Fruit fly (Drosophila melanogaster) whole organism, wandering third instar larva: ENCODE data around the gene Pp1alpha-96A.

Experiments
- Abd-B ChIP-seq: fragments of >200 bp; optimal IDR thresholded peaks from 2 replicates; lab custom pipeline; 2017; ENCODE audit warnings: missing biosample characterization, missing genetic modification characterization
- CG32264 ChIP-seq: fragments of 200-800 bp; sonication (Bioruptor generic); optimal IDR thresholded peaks from 2 replicates; lab custom pipeline; 2016; ENCODE audit warnings: missing biosample characterization, missing genetic modification characterization
- CG9705 ChIP-seq: fragments of 200-800 bp; sonication (Bioruptor generic); optimal IDR thresholded peaks from 2 replicates; lab custom pipeline; 2018; ENCODE audit warnings: missing biosample characterization, mild to moderate bottlenecking, missing genetic modification characterization
- CrebA ChIP-seq: fragments of 200-800 bp; sonication (Bioruptor generic); optimal IDR thresholded peaks from 2 replicates; lab custom pipeline; 2016; ENCODE audit warnings: missing biosample characterization, mild to moderate bottlenecking, missing genetic modification characterization, borderline replicate concordance
- Dfd ChIP-seq: fragments of >200 bp; optimal IDR thresholded peaks from 2 replicates; lab custom pipeline; 2017; ENCODE audit warnings: missing biosample characterization, missing genetic modification characterization
- Dif ChIP-seq: fragments of 200-275, 200-300 bp; sonication (Bioruptor generic); optimal IDR thresholded peaks from 2 replicates; lab custom pipeline; 2018; ENCODE audit warnings: missing biosample characterization, missing genetic modification characterization; ENCODE audit not compliant: partially characterized antibody
- GATAd ChIP-seq: sonication (Bioruptor generic); optimal IDR thresholded peaks from 2 replicates; lab custom pipeline; 2016; ENCODE audit warnings: missing biosample characterization, missing genetic modification characterization
- HLH106 ChIP-seq: fragments of 200-800 bp; optimal IDR thresholded peaks from 3 replicates; lab custom pipeline; 2019; ENCODE audit warnings: missing biosample characterization, mild to moderate bottlenecking, missing genetic modification characterization, moderate library complexity
- Hnf4 ChIP-seq: fragments of 200-800 bp; sonication (Bioruptor generic); optimal IDR thresholded peaks from 2 replicates; lab custom pipeline; 2016; ENCODE audit warnings: missing biosample characterization, mild to moderate bottlenecking, missing genetic modification characterization
- Hr78 ChIP-seq: fragments of >200 bp; optimal IDR thresholded peaks from 2 replicates; lab custom pipeline; 2017; ENCODE audit warnings: missing biosample characterization, missing genetic modification characterization
- Hr83 ChIP-seq: fragments of 200-300 bp; sonication (Bioruptor generic); optimal IDR thresholded peaks from 2 replicates; lab custom pipeline; 2016; ENCODE audit warnings: missing biosample characterization, mild to moderate bottlenecking, missing genetic modification characterization, moderate library complexity; ENCODE audit not compliant: poor library complexity, severe bottlenecking
- Jra ChIP-seq: sonication (Bioruptor generic); optimal IDR thresholded peaks from 2 replicates; lab custom pipeline; 2016; ENCODE audit warnings: missing biosample characterization, missing genetic modification characterization
- Mio ChIP-seq: sonication (Bioruptor generic); optimal IDR thresholded peaks from 2 replicates; lab custom pipeline; 2016; ENCODE audit warnings: missing biosample characterization, missing genetic modification characterization
- Myc ChIP-seq: fragments of >200 bp; optimal IDR thresholded peaks from 2 replicates; lab custom pipeline; 2017
- N ChIP-seq: fragments of >200 bp; optimal IDR thresholded peaks from 2 replicates; lab custom pipeline; 2018; ENCODE audit warnings: missing biosample characterization, missing external identifiers, missing genetic modification characterization
- OdsH ChIP-seq: fragments of 200-800 bp; sonication (Bioruptor generic); optimal IDR thresholded peaks from 2 replicates; lab custom pipeline; 2016; ENCODE audit warnings: missing biosample characterization, mild to moderate bottlenecking, missing genetic modification characterization
- Rel ChIP-seq, 2 experiments: fragments of 200-800 bp; sonication (Bioruptor generic) in 1 of 2; optimal IDR thresholded peaks; 2 replicates in 1 of 2; 3 replicates in 1 of 2; lab custom pipeline; 2016 to 2019; ENCODE audit warnings: mild to moderate bottlenecking in 2 of 2, missing biosample characterization in 2 of 2, missing genetic modification characterization in 2 of 2, moderate library complexity in 1 of 2
- Sp1 ChIP-seq: fragments of 200-800 bp; sonication (Bioruptor generic); optimal IDR thresholded peaks from 3 replicates; lab custom pipeline; 2019; ENCODE audit warnings: missing biosample characterization, mild to moderate bottlenecking, missing genetic modification characterization, moderate library complexity
- Vsx2 ChIP-seq: fragments of 200-300, 225-300 bp; sonication (Bioruptor generic); optimal IDR thresholded peaks from 2 replicates; lab custom pipeline; 2018; ENCODE audit warnings: missing biosample characterization, missing genetic modification characterization; ENCODE audit not compliant: partially characterized antibody
- br ChIP-seq: fragments of 200-800 bp; sonication (Bioruptor generic); optimal IDR thresholded peaks from 2 replicates; lab custom pipeline; 2016; ENCODE audit warnings: missing biosample characterization, missing genetic modification characterization
- brk ChIP-seq: fragments of 200-800 bp; sonication (Bioruptor generic); optimal IDR thresholded peaks from 2 replicates; lab custom pipeline; 2016; ENCODE audit warnings: missing biosample characterization, mild to moderate bottlenecking, missing genetic modification characterization
- dl ChIP-seq, 2 experiments: fragments of 175-275, 200-275 bp in 1 of 2; fragments of 200-275 bp in 1 of 2; sonication (Bioruptor generic); optimal IDR thresholded peaks; lab custom pipeline; 2018; ENCODE audit warnings: mild to moderate bottlenecking in 2 of 2, missing biosample characterization in 2 of 2, missing genetic modification characterization in 2 of 2, moderate library complexity in 2 of 2; ENCODE audit not compliant: partially characterized antibody in 2 of 2, insufficient read depth in 1 of 2
- dmrt93B ChIP-seq: fragments of 200-800 bp; sonication (Bioruptor generic); optimal IDR thresholded peaks from 2 replicates; lab custom pipeline; 2018; ENCODE audit warnings: missing biosample characterization, mild to moderate bottlenecking, missing genetic modification characterization
- dsf ChIP-seq: sonication (Bioruptor generic); optimal IDR thresholded peaks from 2 replicates; lab custom pipeline; 2016; ENCODE audit warnings: missing biosample characterization, missing genetic modification characterization, borderline replicate concordance
- ey ChIP-seq: fragments of 200-800 bp; sonication (Bioruptor generic); optimal IDR thresholded peaks from 2 replicates; lab custom pipeline; 2016; ENCODE audit warnings: missing biosample characterization, missing genetic modification characterization
- foxo ChIP-seq, 2 experiments: fragments of 200-800 bp; sonication (Bioruptor generic); optimal IDR thresholded peaks; 2 replicates in 1 of 2; 3 replicates in 1 of 2; lab custom pipeline; 2016 to 2017; ENCODE audit warnings: missing biosample characterization in 2 of 2, missing genetic modification characterization in 2 of 2
- fru ChIP-seq: fragments of 200-800 bp; sonication (Bioruptor generic); optimal IDR thresholded peaks from 3 replicates; lab custom pipeline; 2016; ENCODE audit warnings: missing biosample characterization, mild to moderate bottlenecking, missing genetic modification characterization
- h ChIP-seq: fragments of 200-800 bp; sonication (Bioruptor generic); optimal IDR thresholded peaks from 3 replicates; lab custom pipeline; 2016; ENCODE audit warnings: missing biosample characterization, mild to moderate bottlenecking, missing genetic modification characterization
- jim ChIP-seq: fragments of 175-275, 200-325 bp; sonication (Bioruptor generic); optimal IDR thresholded peaks from 2 replicates; lab custom pipeline; 2016; ENCODE audit warnings: missing biosample characterization, mild to moderate bottlenecking, missing genetic modification characterization
- lola ChIP-seq: fragments of >200 bp; optimal IDR thresholded peaks from 2 replicates; lab custom pipeline; 2017; ENCODE audit warnings: missing biosample characterization, missing genetic modification characterization
- pan ChIP-seq: fragments of >200 bp; optimal IDR thresholded peaks from 2 replicates; lab custom pipeline; 2017
- psq ChIP-seq: fragments of 200-800 bp; sonication (Bioruptor generic); optimal IDR thresholded peaks from 3 replicates; lab custom pipeline; 2017; ENCODE audit warnings: missing biosample characterization, mild to moderate bottlenecking, missing genetic modification characterization, moderate library complexity
- rgr ChIP-seq: fragments of 200-800 bp; sonication (Bioruptor generic); optimal IDR thresholded peaks from 3 replicates; lab custom pipeline; 2016; ENCODE audit warnings: missing biosample characterization, mild to moderate bottlenecking, missing genetic modification characterization
- sage ChIP-seq: fragments of 200-800 bp; sonication (Bioruptor generic); optimal IDR thresholded peaks from 2 replicates; lab custom pipeline; 2016; ENCODE audit warnings: missing biosample characterization, mild to moderate bottlenecking, missing genetic modification characterization
- sv ChIP-seq: fragments of 200-800 bp; sonication (Bioruptor generic); optimal IDR thresholded peaks from 3 replicates; lab custom pipeline; 2016; ENCODE audit warnings: missing biosample characterization, missing genetic modification characterization
- tai ChIP-seq: sonication (Bioruptor generic); optimal IDR thresholded peaks from 2 replicates; lab custom pipeline; 2016; ENCODE audit warnings: missing biosample characterization, missing genetic modification characterization
- usp ChIP-seq: fragments of >200 bp; optimal IDR thresholded peaks from 2 replicates; lab custom pipeline; 2017; ENCODE audit warnings: missing biosample characterization, missing genetic modification characterization
- woc ChIP-seq: sonication (Bioruptor generic); optimal IDR thresholded peaks from 2 replicates; lab custom pipeline; 2016; ENCODE audit warnings: missing biosample characterization, mild to moderate bottlenecking, missing genetic modification characterization

Pp1alpha-96A gene

dm6 chr3R:24543033-24543675, 25.1 kb downstream of the Pp1alpha-96A start:
- TF ChIP-seq GATAd (GFP tag; lab: Kevin White, UChicago) (peak; percentile 52), OdsH (GFP tag; lab: Kevin White, UChicago) (peak; percentile 97), foxo (GFP tag; optimal IDR thresholded peaks at IDR 0.05; lab: Kevin White, UChicago) (peak in 1 of 2 experiments; percentile 85), Myc (no peak), sage (GFP tag; lab: Kevin White, UChicago) (peak; percentile 92), psq (GFP tag; lab: Kevin White, UChicago) (peak; percentile 90), woc (GFP tag; lab: Kevin White, UChicago) (peak; percentile 84), Jra (GFP tag; lab: Kevin White, UChicago) (peak; percentile 85), jim (GFP tag; lab: Kevin White, UChicago) (no peak), CG32264 (GFP tag; lab: Kevin White, UChicago) (peak; percentile 69), lola (GFP tag; lab: Kevin White, UChicago) (no peak), tai (GFP tag; lab: Kevin White, UChicago) (no peak), pan (lab: Kevin White, UChicago) (no peak), Mio (peak; percentile 89), Hr78 (no peak), dmrt93B (peak; percentile 87), Hr83 (GFP tag; lab: Kevin White, UChicago) (peak; percentile 63), h (peak; percentile 98), dl (GFP tag; optimal IDR thresholded peaks at IDR 0.05; lab: Kevin White, UChicago; ENCODE audit: insufficient read depth in 1 of 2, partially characterized antibody in 2 of 2) (no peak), brk (GFP tag; lab: Kevin White, UChicago) (no peak), Sp1 (peak; percentile 95), Abd-B (no peak), usp (no peak), Rel (GFP tag; optimal IDR thresholded peaks at IDR 0.05; lab: Kevin White, UChicago) (peak; percentile 34), Rel (tag; optimal IDR thresholded peaks at IDR 0.05; lab: Kevin White, UChicago) (peak; percentile 78), CrebA (GFP tag; lab: Kevin White, UChicago) (no peak), fru (peak; percentile 93), rgr (GFP tag; lab: Kevin White, UChicago) (peak; percentile 97), ey (GFP tag; lab: Kevin White, UChicago) (peak; percentile 96), sv (GFP tag; lab: Kevin White, UChicago) (peak; percentile 92), HLH106 (tag; lab: Kevin White, UChicago) (peak; percentile 94), dsf (GFP tag; lab: Kevin White, UChicago) (peak; percentile 74), Dif (GFP tag; lab: Kevin White, UChicago) (no peak), N (GFP tag; lab: Kevin White, UChicago) (no peak), Dfd (GFP tag; lab: Kevin White, UChicago) (no peak), Vsx2 (no peak), br (peak; percentile 92), Hnf4 (GFP tag; lab: Kevin White, UChicago) (peak; percentile 93), CG9705 (GFP tag; lab: Kevin White, UChicago) (peak; percentile 87)

dm6 chr3R:24543676-24544277, 25.7 kb downstream of the Pp1alpha-96A start, which contains the start of gene Cftr:
Cftr (minus strand) TSS chr3R:24543914.
- TF ChIP-seq CrebA (GFP tag; lab: Kevin White, UChicago) (peak; percentile 48), GATAd (GFP tag; lab: Kevin White, UChicago) (no peak), Myc (peak; percentile 39), Mio (peak; percentile 29), Hnf4 (GFP tag; lab: Kevin White, UChicago) (peak; percentile 86), sage (GFP tag; lab: Kevin White, UChicago) (no peak), pan (lab: Kevin White, UChicago) (no peak), fru (peak; percentile 71), HLH106 (tag; lab: Kevin White, UChicago) (peak; percentile 50), ey (GFP tag; lab: Kevin White, UChicago) (peak; percentile 32), Sp1 (peak; percentile 64), h (peak; percentile 78), sv (GFP tag; lab: Kevin White, UChicago) (peak; percentile 32), CG9705 (GFP tag; lab: Kevin White, UChicago) (peak; percentile 45), OdsH (GFP tag; lab: Kevin White, UChicago) (peak; percentile 61), usp (no peak), Hr83 (GFP tag; lab: Kevin White, UChicago) (peak; percentile 92), dl (GFP tag; optimal IDR thresholded peaks at IDR 0.05; lab: Kevin White, UChicago; ENCODE audit: insufficient read depth in 1 of 2, partially characterized antibody in 2 of 2) (no peak), dsf (GFP tag; lab: Kevin White, UChicago) (peak; percentile 62), foxo (GFP tag; optimal IDR thresholded peaks at IDR 0.05; lab: Kevin White, UChicago) (peak in 1 of 2 experiments; percentile 61), Dif (GFP tag; lab: Kevin White, UChicago) (peak; percentile 77), N (GFP tag; lab: Kevin White, UChicago) (no peak), CG32264 (GFP tag; lab: Kevin White, UChicago) (peak; percentile 37), woc (GFP tag; lab: Kevin White, UChicago) (peak; percentile 62), Hr78 (no peak), brk (GFP tag; lab: Kevin White, UChicago) (peak; percentile 91), jim (GFP tag; lab: Kevin White, UChicago) (peak; percentile 88), Rel (GFP tag; optimal IDR thresholded peaks at IDR 0.05; lab: Kevin White, UChicago) (no peak), Rel (tag; optimal IDR thresholded peaks at IDR 0.05; lab: Kevin White, UChicago) (peak; percentile 91), Jra (GFP tag; lab: Kevin White, UChicago) (peak; percentile 82), rgr (GFP tag; lab: Kevin White, UChicago) (peak; percentile 78), Vsx2 (no peak), Abd-B (no peak), psq (GFP tag; lab: Kevin White, UChicago) (peak; percentile 38), br (peak; percentile 75), lola (GFP tag; lab: Kevin White, UChicago) (no peak), Dfd (GFP tag; lab: Kevin White, UChicago) (no peak), tai (GFP tag; lab: Kevin White, UChicago) (peak; percentile 80), dmrt93B (no peak)
